Worm (Caenorhabditis elegans) whole organism, L4 larva: ENCODE data around the gene F09A5.2.

Source experiments
- daf-19 ChIP-seq: fragments of 200-800 bp; sonication (Bioruptor generic); conservative IDR thresholded peaks from 2 replicates; pipeline ENCODE4 v1.3.6; 2022; ENCODE audit warnings: missing genetic modification characterization, missing compliant biosample characterization
- lin-39 ChIP-seq: fragments of 150-350 bp; optimal IDR thresholded peaks from 2 replicates; lab custom pipeline; 2014; ENCODE audit warnings: missing biosample characterization, missing genetic modification reagents, missing genetic modification characterization
- mdl-1 ChIP-seq, 2 experiments: fragments of 150-350 bp in 1 of 2; sonication (generic microtip) in 1 of 2; optimal IDR thresholded peaks; 2 replicates each; lab custom pipeline; 2014 to 2017; ENCODE audit warnings: missing biosample characterization in 2 of 2, missing genetic modification characterization in 2 of 2
- mep-1 ChIP-seq: fragments of 150-350 bp; sonication (generic microtip); optimal IDR thresholded peaks from 3 replicates; lab custom pipeline; 2014; ENCODE audit warnings: missing biosample characterization, missing genetic modification characterization
- nhr-10 ChIP-seq: fragments of 150-350 bp; optimal IDR thresholded peaks from 2 replicates; lab custom pipeline; 2014; ENCODE audit warnings: missing biosample characterization, missing genetic modification characterization
- pha-4 ChIP-seq, 2 experiments: fragments of 150-350 bp in 1 of 2; fragments of 200-800 bp in 1 of 2; sonication (Bioruptor generic) in 1 of 2; IDR thresholded peaks in 1 of 2; optimal IDR thresholded peaks in 1 of 2; 2 replicates each; pipeline versions ENCODE4 v1.3.6 to Lab custom; 2014 to 2022; ENCODE audit warnings: missing genetic modification characterization in 2 of 2, missing genetic modification reagents in 2 of 2, missing biosample characterization in 1 of 2, missing compliant biosample characterization in 1 of 2
- ztf-11 ChIP-seq: fragments of 150-350 bp; optimal IDR thresholded peaks from 2 replicates; lab custom pipeline; 2014; ENCODE audit warnings: missing biosample characterization, missing genetic modification characterization

- TF ChIP-seq daf-19 (no peak), lin-39 (tag; lab: Kevin White, UChicago) (no peak), pha-4 (GFP tag; IDR thresholded peaks at IDR 0.05; lab: Robert Waterston, UW) (no peak), pha-4 (tag; optimal IDR thresholded peaks at IDR 0.05; lab: Kevin White, UChicago) (no peak), mdl-1 (tag; optimal IDR thresholded peaks at IDR 0.05; lab: Kevin White, UChicago) (no peak), ztf-11 (no peak), nhr-10 (tag; lab: Kevin White, UChicago) (no peak), mep-1 (tag; lab: Kevin White, UChicago) (peak; percentile 44)
These were observed 26.2 kb upstream of the F09A5.2 start for ce11 chrX:13108664-13109063.
